Worm (Caenorhabditis elegans) whole organism, late embryonic: Measurements from ENCODE around the gene str-252.

Experiments
- C08G9.2 ChIP-seq: sonication (generic microtip); optimal IDR thresholded peaks from 2 replicates; lab custom pipeline; 2016; ENCODE audit warnings: mild to moderate bottlenecking, missing genetic modification characterization, moderate library complexity, missing compliant biosample characterization
- C38D4.7 ChIP-seq: fragments of 200-800 bp; sonication (Bioruptor generic); optimal IDR thresholded peaks from 2 replicates; lab custom pipeline; 2018; ENCODE audit warnings: mild to moderate bottlenecking, missing genetic modification characterization, moderate library complexity, missing compliant biosample characterization
- F13H6.1 ChIP-seq: sonication (generic microtip); optimal IDR thresholded peaks from 2 replicates; lab custom pipeline; 2016; ENCODE audit warnings: missing genetic modification characterization, missing compliant biosample characterization
- K02D7.2 ChIP-seq: sonication (generic microtip); optimal IDR thresholded peaks from 2 replicates; lab custom pipeline; 2017; ENCODE audit warnings: mild to moderate bottlenecking, missing genetic modification characterization, missing compliant biosample characterization
- K09A11.1 ChIP-seq: sonication (generic microtip); optimal IDR thresholded peaks from 2 replicates; lab custom pipeline; 2017; ENCODE audit warnings: antibody characterized with exemption, mild to moderate bottlenecking, missing genetic modification characterization, missing compliant biosample characterization; ENCODE audit not compliant: insufficient read depth
- Y22D7AL.16 ChIP-seq: sonication (generic microtip); optimal IDR thresholded peaks from 2 replicates; lab custom pipeline; 2016; ENCODE audit warnings: missing genetic modification characterization, missing compliant biosample characterization
- ama-1 ChIP-seq: fragments of 150-350 bp; optimal IDR thresholded peaks from 2 replicates; lab custom pipeline; 2014
- ceh-14 ChIP-seq: sonication (generic microtip); optimal IDR thresholded peaks from 2 replicates; lab custom pipeline; 2016; ENCODE audit warnings: missing genotype, missing genetic modification characterization, missing compliant biosample characterization
- ceh-19 ChIP-seq: fragments of 200-800 bp; sonication (Bioruptor generic); optimal IDR thresholded peaks from 2 replicates; lab custom pipeline; 2018; ENCODE audit warnings: mild to moderate bottlenecking, missing genetic modification characterization, missing compliant biosample characterization
- ceh-2 ChIP-seq: sonication (generic microtip); optimal IDR thresholded peaks from 2 replicates; lab custom pipeline; 2016; ENCODE audit warnings: missing genotype, missing genetic modification characterization, missing compliant biosample characterization
- ceh-22 ChIP-seq: sonication (generic microtip); optimal IDR thresholded peaks from 2 replicates; lab custom pipeline; 2017; ENCODE audit warnings: missing biosample characterization, missing genetic modification characterization
- ceh-24 ChIP-seq: sonication (generic microtip); optimal IDR thresholded peaks from 2 replicates; lab custom pipeline; 2016; ENCODE audit warnings: mild to moderate bottlenecking, missing genetic modification characterization, missing compliant biosample characterization
- ceh-34 ChIP-seq: sonication (generic microtip); optimal IDR thresholded peaks from 2 replicates; lab custom pipeline; 2016; ENCODE audit warnings: mild to moderate bottlenecking, missing genetic modification characterization, missing compliant biosample characterization
- ceh-45 ChIP-seq: fragments of 200-800 bp; sonication (Bioruptor generic); IDR thresholded peaks from 2 replicates; pipeline ENCODE4 v1.3.6; 2022; ENCODE audit warnings: missing genetic modification reagents, missing genetic modification characterization, missing compliant biosample characterization
- ceh-9 ChIP-seq: sonication (generic microtip); optimal IDR thresholded peaks from 2 replicates; lab custom pipeline; 2016; ENCODE audit warnings: mild to moderate bottlenecking, missing genetic modification characterization, inconsistent platforms, missing compliant biosample characterization
- dmd-4 ChIP-seq: sonication (generic microtip); optimal IDR thresholded peaks from 2 replicates; lab custom pipeline; 2016; ENCODE audit warnings: borderline replicate concordance, missing genetic modification characterization, missing compliant biosample characterization
- dve-1 ChIP-seq: sonication (generic microtip); optimal IDR thresholded peaks from 2 replicates; lab custom pipeline; 2017; ENCODE audit warnings: antibody characterized with exemption, mild to moderate bottlenecking, missing genetic modification characterization, missing compliant biosample characterization
- elt-2 ChIP-seq: sonication (generic microtip); optimal IDR thresholded peaks from 2 replicates; lab custom pipeline; 2016; ENCODE audit warnings: missing genetic modification reagents, missing genetic modification characterization, missing compliant biosample characterization
- elt-4 ChIP-seq: sonication (generic microtip); optimal IDR thresholded peaks from 2 replicates; lab custom pipeline; 2016; ENCODE audit warnings: missing genetic modification characterization, missing compliant biosample characterization
- ets-4 ChIP-seq: sonication (generic microtip); optimal IDR thresholded peaks from 2 replicates; lab custom pipeline; 2016; ENCODE audit warnings: missing genetic modification characterization, missing compliant biosample characterization
- fax-1 ChIP-seq: sonication (generic microtip); optimal IDR thresholded peaks from 2 replicates; lab custom pipeline; 2016; ENCODE audit warnings: missing genotype, missing genetic modification characterization, missing compliant biosample characterization
- gmeb-2 ChIP-seq: sonication (generic microtip); optimal IDR thresholded peaks from 2 replicates; lab custom pipeline; 2016; ENCODE audit warnings: missing genetic modification characterization, inconsistent platforms, missing compliant biosample characterization
- hlh-15 ChIP-seq: sonication (generic microtip); optimal IDR thresholded peaks from 2 replicates; lab custom pipeline; 2016; ENCODE audit warnings: missing genetic modification characterization, missing compliant biosample characterization
- hlh-30 ChIP-seq: sonication (generic microtip); optimal IDR thresholded peaks from 2 replicates; lab custom pipeline; 2017; ENCODE audit warnings: antibody characterized with exemption, missing genetic modification characterization, missing compliant biosample characterization; ENCODE audit not compliant: insufficient read depth
- hlh-6 ChIP-seq: sonication (generic microtip); optimal IDR thresholded peaks from 2 replicates; lab custom pipeline; 2016; ENCODE audit warnings: missing genotype, missing genetic modification characterization, missing compliant biosample characterization
- lim-6 ChIP-seq: sonication (generic microtip); optimal IDR thresholded peaks from 2 replicates; lab custom pipeline; 2016; ENCODE audit warnings: missing genetic modification characterization, missing compliant biosample characterization
- madf-2 ChIP-seq: sonication (generic microtip); optimal IDR thresholded peaks from 2 replicates; lab custom pipeline; 2017; ENCODE audit warnings: missing genetic modification characterization, missing compliant biosample characterization
- nfya-1 ChIP-seq: sonication (generic microtip); optimal IDR thresholded peaks from 2 replicates; lab custom pipeline; 2017; ENCODE audit warnings: missing genetic modification characterization, mild to moderate bottlenecking, missing compliant biosample characterization, antibody characterized with exemption, moderate library complexity
- nhr-232 ChIP-seq: sonication (generic microtip); optimal IDR thresholded peaks from 2 replicates; lab custom pipeline; 2016; ENCODE audit warnings: missing genetic modification characterization, missing compliant biosample characterization
- npax-4 ChIP-seq: sonication (generic microtip); optimal IDR thresholded peaks from 2 replicates; lab custom pipeline; 2016; ENCODE audit warnings: missing genetic modification characterization, missing compliant biosample characterization
- pat-9 ChIP-seq: fragments of 200-800 bp; sonication (Bioruptor generic); optimal IDR thresholded peaks from 2 replicates; lab custom pipeline; 2018; ENCODE audit warnings: mild to moderate bottlenecking, missing genetic modification characterization, moderate library complexity, missing compliant biosample characterization
- pax-1 ChIP-seq: fragments of 150-350 bp; optimal IDR thresholded peaks from 2 replicates; lab custom pipeline; 2014; ENCODE audit warnings: missing biosample characterization, missing genetic modification characterization
- pqm-1 ChIP-seq: sonication (generic microtip); optimal IDR thresholded peaks from 2 replicates; lab custom pipeline; 2016; ENCODE audit warnings: missing genetic modification characterization, missing compliant biosample characterization
- pros-1 ChIP-seq: fragments of 150-350 bp; optimal IDR thresholded peaks from 2 replicates; lab custom pipeline; 2014; ENCODE audit warnings: missing biosample characterization, missing genetic modification reagents, missing genetic modification characterization
- ref-2 ChIP-seq: sonication (generic microtip); optimal IDR thresholded peaks from 2 replicates; lab custom pipeline; 2016; ENCODE audit warnings: missing genetic modification characterization, missing compliant biosample characterization
- rnt-1 ChIP-seq: sonication (generic microtip); optimal IDR thresholded peaks from 2 replicates; lab custom pipeline; 2016; ENCODE audit warnings: missing genetic modification characterization, missing compliant biosample characterization
- sox-4 ChIP-seq: sonication (generic microtip); optimal IDR thresholded peaks from 2 replicates; lab custom pipeline; 2017; ENCODE audit warnings: mild to moderate bottlenecking, missing genetic modification characterization, inconsistent platforms, missing compliant biosample characterization
- tbx-2 ChIP-seq: sonication (generic microtip); optimal IDR thresholded peaks from 2 replicates; lab custom pipeline; 2016; ENCODE audit warnings: missing genetic modification characterization, missing compliant biosample characterization
- tbx-7 ChIP-seq: sonication (generic microtip); optimal IDR thresholded peaks from 2 replicates; lab custom pipeline; 2016; ENCODE audit warnings: missing genotype, missing genetic modification characterization, missing compliant biosample characterization
- ttx-3 ChIP-seq: sonication (generic microtip); optimal IDR thresholded peaks from 2 replicates; lab custom pipeline; 2016; ENCODE audit warnings: missing genetic modification reagents, missing genetic modification characterization, missing compliant biosample characterization
- unc-3 ChIP-seq, 2 experiments: fragments of 200-800 bp in 1 of 2; sonication (Bioruptor generic) in 1 of 2; sonication (generic microtip) in 1 of 2; conservative IDR thresholded peaks in 1 of 2; optimal IDR thresholded peaks in 1 of 2; 2 replicates each; pipeline versions ENCODE4 v1.3.6 to Lab custom; 2016 to 2022; ENCODE audit warnings: missing compliant biosample characterization in 2 of 2, missing genetic modification characterization in 2 of 2, missing genetic modification reagents in 1 of 2
- unc-42 ChIP-seq: sonication (generic microtip); optimal IDR thresholded peaks from 2 replicates; lab custom pipeline; 2016; ENCODE audit warnings: missing genotype, missing genetic modification characterization, missing compliant biosample characterization
- unc-86 ChIP-seq: sonication (generic microtip); optimal IDR thresholded peaks from 2 replicates; lab custom pipeline; 2016; ENCODE audit warnings: missing genetic modification characterization, missing compliant biosample characterization
- zip-5 ChIP-seq: sonication (generic microtip); optimal IDR thresholded peaks from 2 replicates; lab custom pipeline; 2016; ENCODE audit warnings: missing genetic modification characterization, missing compliant biosample characterization

Gene str-252

DNA sequence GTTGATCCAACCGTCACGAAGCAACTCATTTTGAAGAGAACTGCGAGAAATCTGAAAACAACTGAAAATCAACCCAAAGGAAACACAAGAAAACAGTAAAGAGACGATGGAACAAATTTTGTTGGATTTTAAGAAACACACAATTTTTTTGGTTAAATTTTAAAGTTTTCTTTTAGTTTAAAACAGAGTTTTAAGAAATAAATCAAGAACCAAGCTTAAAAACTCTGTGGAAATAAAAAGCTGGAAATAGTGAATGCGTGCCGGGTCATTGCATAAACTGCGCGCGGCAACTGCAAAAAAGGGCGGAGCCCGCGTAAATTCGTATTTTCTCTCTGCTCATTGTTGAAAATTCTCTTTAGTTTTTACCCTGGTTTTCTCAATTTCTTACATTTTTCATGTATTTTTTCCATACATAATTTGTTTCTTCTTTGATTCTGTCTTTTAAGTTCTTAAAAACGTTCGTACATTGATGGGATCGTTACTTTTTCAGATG lies 45.7 kb downstream of the str-252 start, which contains the start of the genes algn-13 and R10D12.13 (continued):
- peak; percentile 46 for TF ChIP-seq unc-42 (tag; lab: Kevin White, UChicago)
- TF ChIP-seq F13H6.1 (tag; lab: Kevin White, UChicago), result peak; percentile 80
- peak; percentile 67 for TF ChIP-seq zip-5 (tag; lab: Kevin White, UChicago)
- peak; percentile 77 for TF ChIP-seq C38D4.7 (GFP tag; lab: Kevin White, UChicago)
- TF ChIP-seq dve-1 (tag; lab: Kevin White, UChicago), result no peak
- TF ChIP-seq K09A11.1, result peak; percentile 77
- TF ChIP-seq ceh-14 (tag; lab: Kevin White, UChicago), result peak; percentile 90
- peak; percentile 72 for TF ChIP-seq dmd-4 (tag; lab: Kevin White, UChicago)
- peak; percentile 75 for TF ChIP-seq rnt-1 (tag; lab: Kevin White, UChicago)
- peak; percentile 87 for TF ChIP-seq ref-2 (tag; lab: Kevin White, UChicago)
- TF ChIP-seq ttx-3 (tag; lab: Kevin White, UChicago), result peak; percentile 81
- peak; percentile 80 for TF ChIP-seq ceh-19 (GFP tag; lab: Kevin White, UChicago)
- TF ChIP-seq hlh-15, result peak; percentile 53
- TF ChIP-seq nhr-232 (tag; lab: Kevin White, UChicago), result peak; percentile 71
- TF ChIP-seq sox-4 (tag; lab: Kevin White, UChicago), result peak; percentile 79
- peak; percentile 10 for TF ChIP-seq ets-4 (tag; lab: Kevin White, UChicago)
- peak; percentile 31 for TF ChIP-seq tbx-7 (tag; lab: Kevin White, UChicago)
- TF ChIP-seq pax-1, result no peak
- peak; percentile 84 for TF ChIP-seq ceh-2 (tag; lab: Kevin White, UChicago)
- TF ChIP-seq K02D7.2 (tag; lab: Kevin White, UChicago), result peak; percentile 75
- TF ChIP-seq C08G9.2 (tag; lab: Kevin White, UChicago), result peak; percentile 73
- peak; percentile 60 for TF ChIP-seq npax-4
- peak; percentile 78 for TF ChIP-seq nfya-1 (tag; lab: Kevin White, UChicago)
- no peak for TF ChIP-seq ama-1 (lab: Kevin White, UChicago)
- TF ChIP-seq madf-2 (tag; lab: Kevin White, UChicago), result peak; percentile 50
- peak; percentile 95 for TF ChIP-seq elt-2 (tag; lab: Kevin White, UChicago)
- TF ChIP-seq pat-9 (tag; lab: Kevin White, UChicago), result peak; percentile 84
- no peak for TF ChIP-seq ceh-9
- peak; percentile 90 for TF ChIP-seq tbx-2 (tag; lab: Kevin White, UChicago)
- TF ChIP-seq gmeb-2 (tag; lab: Kevin White, UChicago), result peak; percentile 72
- no peak for TF ChIP-seq hlh-30 (tag; lab: Kevin White, UChicago)
- no peak for TF ChIP-seq pqm-1
- TF ChIP-seq ceh-22 (tag; lab: Kevin White, UChicago), result no peak
- peak; percentile 80 for TF ChIP-seq ceh-34 (tag; lab: Kevin White, UChicago)
- TF ChIP-seq fax-1 (tag; lab: Kevin White, UChicago), result peak; percentile 76
- TF ChIP-seq lim-6 (tag; lab: Kevin White, UChicago), result peak; percentile 32
- peak; percentile 51; the same call in 1 of the 2 replicates for TF ChIP-seq ceh-45
- TF ChIP-seq elt-4, result no peak
- TF ChIP-seq ceh-24 (tag; lab: Kevin White, UChicago), result peak; percentile 58
- TF ChIP-seq pros-1 (tag; lab: Kevin White, UChicago), result no peak
- peak; percentile 56 for TF ChIP-seq Y22D7AL.16 (tag; lab: Kevin White, UChicago)
- peak; percentile 81 for TF ChIP-seq hlh-6 (tag; lab: Kevin White, UChicago)
- peak; percentile 65; the same call in 1 of the 2 replicates for TF ChIP-seq unc-3 (GFP tag; conservative IDR thresholded peaks at IDR 0.05; lab: Robert Waterston, UW)
- TF ChIP-seq unc-3 (tag; optimal IDR thresholded peaks at IDR 0.05; lab: Kevin White, UChicago), result peak; percentile 80
- peak; percentile 64 for TF ChIP-seq unc-86
- TF ChIP-seq, all 69 proteins: peak for 54
